Worm (Caenorhabditis elegans): ENCODE results near the gene snr-4.

snr-4 gene

DNA sequence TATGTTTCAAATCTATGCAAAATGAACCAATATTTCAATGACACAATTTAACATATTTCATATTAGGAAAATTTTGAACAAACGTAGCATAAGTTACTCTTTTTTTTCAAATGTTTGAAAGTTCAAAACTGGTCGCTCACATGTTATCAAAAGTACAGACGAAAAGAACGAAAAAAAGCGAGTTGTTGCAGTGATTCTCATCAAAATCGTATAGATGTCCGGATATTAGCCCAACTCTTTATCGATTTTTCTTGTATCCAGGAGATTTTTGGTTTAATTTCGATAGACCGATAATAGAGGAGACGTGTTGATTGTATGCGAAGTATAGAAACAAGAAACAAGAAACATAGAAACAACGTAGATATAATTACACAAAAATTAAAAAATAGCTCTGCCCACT, 39.2 kb downstream of the snr-4 start:
- TF ChIP-seq chd-7 (tag; optimal IDR thresholded peaks at IDR 0.05) (no peak), attf-6 (GFP tag; IDR thresholded peaks at IDR 0.05) (no peak), nhr-90 (tag; optimal IDR thresholded peaks at IDR 0.05) (no peak), hmg-1.2 (GFP tag; IDR thresholded peaks at IDR 0.05) (no peak), madf-3 (GFP tag; IDR thresholded peaks at IDR 0.05) (no peak), rcor-1 (GFP tag; IDR thresholded peaks at IDR 0.05) (no peak), ceh-40 (GFP tag; IDR thresholded peaks at IDR 0.05) (no peak), ceh-79 (tag; optimal IDR thresholded peaks at IDR 0.05) (no peak)

- no peak for TF ChIP-seq lag-1 (GFP tag; IDR thresholded peaks at IDR 0.05)
Observed at ce11 chrV:11937710-11938109, 41.8 kb downstream of the snr-4 start, which contains the start of gene gpla-1. TSS of gene gpla-1 (minus strand) at chrV:11937810.

DNA sequence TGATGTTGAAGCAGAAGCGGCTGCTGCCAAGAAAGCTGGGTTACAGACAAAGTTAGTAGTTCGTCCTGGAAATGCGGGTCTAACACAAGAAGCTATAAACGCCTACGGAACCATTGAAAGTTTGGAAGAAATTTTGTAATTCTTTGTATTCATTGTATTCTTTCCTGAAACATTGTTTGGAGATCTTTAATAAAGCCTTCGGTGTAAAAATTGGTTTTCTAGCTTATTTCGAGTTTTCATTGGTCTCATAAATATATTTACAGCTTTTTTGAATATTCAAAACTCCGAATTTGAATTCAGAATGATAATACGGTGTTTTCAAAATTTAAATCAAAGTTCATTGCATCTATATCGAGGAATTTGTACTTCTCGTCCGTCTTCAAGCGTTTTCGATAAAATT, 44.7 kb downstream of the snr-4 start, which contains the start of gene F58H1.8:
TSS of gene F58H1.8 (plus strand) at position 301 of the 400 bp plus-strand sequence.
- TF ChIP-seq ztf-6 (GFP tag; IDR thresholded peaks at IDR 0.05), result no peak
- TF ChIP-seq atf-7 (tag; optimal IDR thresholded peaks at IDR 0.05), result no peak
- no peak for TF ChIP-seq sea-2 (GFP tag; IDR thresholded peaks at IDR 0.05)
- TF ChIP-seq attf-3 (GFP tag; conservative IDR thresholded peaks at IDR 0.05), result no peak
- TF ChIP-seq snpc-4 (GFP tag; optimal IDR thresholded peaks at IDR 0.05), result no peak
- no peak for TF ChIP-seq snpc-4 (tag; optimal IDR thresholded peaks at IDR 0.05)
- TF ChIP-seq ztf-18 (tag; optimal IDR thresholded peaks at IDR 0.05), result no peak
- no peak for TF ChIP-seq unc-130 (GFP tag; optimal IDR thresholded peaks at IDR 0.05)
- no peak for TF ChIP-seq ZK185.1 (tag; optimal IDR thresholded peaks at IDR 0.05; ENCODE audit: poor library complexity, severe bottlenecking)
- TF ChIP-seq F57A8.1 (GFP tag; optimal IDR thresholded peaks at IDR 0.05), result no peak
- no peak for TF ChIP-seq ceh-91 (GFP tag; IDR thresholded peaks at IDR 0.05)
- TF ChIP-seq nfya-1 (tag; optimal IDR thresholded peaks at IDR 0.05; ENCODE audit: borderline replicate concordance, insufficient read depth), result no peak
- no peak for TF ChIP-seq bed-2 (GFP tag; IDR thresholded peaks at IDR 0.05)
- TF ChIP-seq ceh-79 (tag; optimal IDR thresholded peaks at IDR 0.05), result no peak
- TF ChIP-seq hrde-1 (tag; optimal IDR thresholded peaks at IDR 0.05; ENCODE audit: borderline replicate concordance), result no peak
- no peak for TF ChIP-seq F39B2.1 (GFP tag; IDR thresholded peaks at IDR 0.05)
- TF ChIP-seq T26A5.8 (tag; optimal IDR thresholded peaks at IDR 0.05), result no peak
- TF ChIP-seq snpc-3.4 (tag; optimal IDR thresholded peaks at IDR 0.05), result no peak

- TF ChIP-seq F49E8.2 (tag; optimal IDR thresholded peaks at IDR 0.05; ENCODE audit: insufficient read depth) (peak; percentile 18), akir-1 (GFP tag; optimal IDR thresholded peaks at IDR 0.05) (peak; percentile 29), ztf-25 (GFP tag; IDR thresholded peaks at IDR 0.05) (0 out of 2 replicates have a peak, but pooled peaks have one; percentile 40), aptf-3 (GFP tag; IDR thresholded peaks at IDR 0.05) (no peak), snpc-4 (GFP tag; optimal IDR thresholded peaks at IDR 0.05) (no peak), snpc-4 (tag; optimal IDR thresholded peaks at IDR 0.05) (peak in 1 of 4 experiments; percentile 50), F55B11.4 (tag; optimal IDR thresholded peaks at IDR 0.05; ENCODE audit: borderline replicate concordance, insufficient read depth) (no peak), mes-4 (tag; optimal IDR thresholded peaks at IDR 0.05) (no peak), madf-10 (tag; optimal IDR thresholded peaks at IDR 0.05) (peak; percentile 1), ztf-18 (tag; optimal IDR thresholded peaks at IDR 0.05) (peak; percentile 13), attf-5 (GFP tag; optimal IDR thresholded peaks at IDR 0.05) (peak; percentile 46), ceh-100 (GFP tag; IDR thresholded peaks at IDR 0.05) (peak; percentile 91), ccch-3 (GFP tag; optimal IDR thresholded peaks at IDR 0.05) (peak; percentile 9), ceh-27 (GFP tag; optimal IDR thresholded peaks at IDR 0.05) (peak; percentile 50), K12H6.12 (tag; optimal IDR thresholded peaks at IDR 0.05) (peak; percentile 44), nhr-80 (tag; optimal IDR thresholded peaks at IDR 0.05) (peak; percentile 1), attf-3 (GFP tag; conservative IDR thresholded peaks at IDR 0.05) (peak; percentile 30; the same call in 1 of the 2 replicates)
Observed at ce11 chrV:11933196-11934028, 46.1 kb downstream of the snr-4 start, which contains the start of the genes aman-2 and F58H1.3. TSS of gene aman-2 (minus strand) at chrV:11933246. TSS of gene F58H1.3 (plus strand) at chrV:11933978.

Measured in whole organism, young adult.